Worm (Caenorhabditis elegans) whole organism, L4/young adult: Measurements from ENCODE around the gene pdfr-1.

ENCODE experiments used
- W03F9.2 ChIP-seq: fragments of 150-350 bp; optimal IDR thresholded peaks from 2 replicates; lab custom pipeline; 2014; ENCODE audit warnings: missing biosample characterization, missing genetic modification characterization
- dao-5 ChIP-seq: sonication (generic microtip); optimal IDR thresholded peaks from 2 replicates; lab custom pipeline; 2016; ENCODE audit warnings: missing genotype, missing genetic modification characterization, moderate library complexity, missing compliant biosample characterization
- him-1 ChIP-seq: sonication (generic microtip); optimal IDR thresholded peaks from 2 replicates; lab custom pipeline; 2016; ENCODE audit warnings: missing genotype, missing genetic modification reagents, missing genetic modification characterization, missing compliant biosample characterization

DNA sequence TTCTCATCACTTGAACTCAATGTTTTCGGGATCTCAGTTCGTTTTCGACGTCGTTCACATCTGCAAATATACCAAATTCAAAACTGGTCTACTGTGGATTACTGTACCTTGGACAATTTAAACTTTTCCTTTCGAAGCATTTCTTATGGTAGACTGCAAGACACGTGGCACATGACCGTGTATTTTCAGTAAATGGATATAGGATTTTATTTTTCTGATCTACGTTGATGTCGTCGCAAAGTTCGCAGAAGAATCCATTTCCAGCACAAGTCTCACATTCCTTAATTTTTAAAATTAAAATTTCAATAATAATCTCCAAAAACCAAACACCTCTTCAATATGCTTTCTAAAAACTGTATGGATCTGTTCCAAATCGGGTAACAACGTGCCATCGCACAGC lies 62.4 kb downstream of the pdfr-1 start:
- TF ChIP-seq dao-5 (tag; lab: Kevin White, UChicago) (no peak), him-1 (no peak), W03F9.2 (no peak)
